ENCODE assay signal across 1 fruit fly cellular context in genomic region chr2L:895448-895847, dm6.
A peak's percentile ranks its signal among the peaks of the same experiment; 100 is the strongest.
TF ChIP-seq lines count a peak whose summit lies in the region.

No protein-coding gene starts in this region.

TF ChIP-seq in whole organism, prepupa, 60 proteins besides CTCF, POLR2A, EP300 and RAD21 (continued from another document):
- TF ChIP-seq CG10631 (GFP tag; optimal IDR thresholded peaks at IDR 0.05; lab: Kevin White, UChicago): no peak
- TF ChIP-seq svp (GFP tag; lab: Kevin White, UChicago): peak; percentile 73
- no peak for TF ChIP-seq CG3919 (GFP tag; optimal IDR thresholded peaks at IDR 0.05; lab: Kevin White, UChicago)
- TF ChIP-seq fd85E (GFP tag; optimal IDR thresholded peaks at IDR 0.05; lab: Kevin White, UChicago): no peak
- TF ChIP-seq CG6792 (GFP tag; optimal IDR thresholded peaks at IDR 0.05; lab: Kevin White, UChicago): no peak
- no peak for TF ChIP-seq CG1621 (tag; optimal IDR thresholded peaks at IDR 0.05; lab: Kevin White, UChicago)
- TF ChIP-seq CG31627 (GFP tag; optimal IDR thresholded peaks at IDR 0.05; lab: Kevin White, UChicago): peak; percentile 22
- TF ChIP-seq dsx (GFP tag; optimal IDR thresholded peaks at IDR 0.05; lab: Kevin White, UChicago; ENCODE audit: poor library complexity, severe bottlenecking): no peak
- no peak for TF ChIP-seq fd59A (GFP tag; optimal IDR thresholded peaks at IDR 0.05; lab: Kevin White, UChicago)
